Worm (Caenorhabditis elegans): ENCODE results near the gene hsp-60.

- no peak for TF ChIP-seq ama-1 (optimal IDR thresholded peaks at IDR 0.05)
- TF ChIP-seq pes-1 (GFP tag; IDR thresholded peaks at IDR 0.05) = peak; percentile 54; the same call in 1 of the 2 replicates
- TF ChIP-seq tbx-37 (GFP tag; conservative IDR thresholded peaks at IDR 0.05) = no peak
- no peak for TF ChIP-seq F13C5.2 (tag; optimal IDR thresholded peaks at IDR 0.05)
- no peak for TF ChIP-seq hnd-1 (tag; optimal IDR thresholded peaks at IDR 0.05)
- no peak for TF ChIP-seq scrt-1 (GFP tag; IDR thresholded peaks at IDR 0.05)
- TF ChIP-seq B0310.2 (tag; optimal IDR thresholded peaks at IDR 0.05) = no peak
- TF ChIP-seq tra-4 (tag; optimal IDR thresholded peaks at IDR 0.05) = no peak
- TF ChIP-seq ets-7 (tag; optimal IDR thresholded peaks at IDR 0.05) = no peak
- no peak for TF ChIP-seq aly-1 (tag; optimal IDR thresholded peaks at IDR 0.05)
- TF ChIP-seq hmg-4 (GFP tag; optimal IDR thresholded peaks at IDR 0.05) = no peak
Measured at ce11 chrIII:1598927-1599326, 20.6 kb upstream of the hsp-60 start.

Measured in whole organism, early embryonic.